Fruit fly (Drosophila melanogaster): ENCODE results near the gene Calx.

Calx gene

dm6 chr3R:20955119-20955518, 22.9 kb upstream of the Calx start (continued):
- TF ChIP-seq dan (GFP tag; IDR thresholded peaks at IDR 0.05) (no peak), crp (GFP tag; optimal IDR thresholded peaks at IDR 0.05) (no peak), CG3407 (GFP tag; optimal IDR thresholded peaks at IDR 0.05) (no peak), HmgD (GFP tag; optimal IDR thresholded peaks at IDR 0.05) (no peak), ranshi (GFP tag; IDR thresholded peaks at IDR 0.05) (no peak), Xbp1 (GFP tag; optimal IDR thresholded peaks at IDR 0.05) (no peak), CG14014 (GFP tag; IDR thresholded peaks at IDR 0.05) (peak; percentile 57; the same call in 1 of the 2 replicates), CG10462 (GFP tag; optimal IDR thresholded peaks at IDR 0.05) (no peak), Bgb (GFP tag; IDR thresholded peaks at IDR 0.05; ENCODE audit: partially characterized antibody) (no peak), CG15601 (tag; optimal IDR thresholded peaks at IDR 0.05) (no peak), Med (GFP tag) (peak; percentile 69), bab2 (GFP tag; optimal IDR thresholded peaks at IDR 0.05) (no peak), salm (tag; optimal IDR thresholded peaks at IDR 0.05) (no peak), D19B (GFP tag; optimal IDR thresholded peaks at IDR 0.05) (no peak), CG7963 (GFP tag; IDR thresholded peaks at IDR 0.05; ENCODE audit: partially characterized antibody) (no peak), CG2889 (GFP tag; IDR thresholded peaks at IDR 0.05) (no peak), Atf6 (GFP tag; IDR thresholded peaks at IDR 0.05) (0 out of 2 replicates have a peak, but pooled peaks have one; percentile 18), hth (optimal IDR thresholded peaks at IDR 0.05) (no peak), Nf-YB (GFP tag; optimal IDR thresholded peaks at IDR 0.05) (no peak), nom (GFP tag; optimal IDR thresholded peaks at IDR 0.05) (no peak), sima (GFP tag; optimal IDR thresholded peaks at IDR 0.05) (no peak), Hand (GFP tag; optimal IDR thresholded peaks at IDR 0.05) (no peak), Lpt (GFP tag; optimal IDR thresholded peaks at IDR 0.05) (no peak), schlank (tag; optimal IDR thresholded peaks at IDR 0.05) (peak; percentile 23), seq (GFP tag; IDR thresholded peaks at IDR 0.05) (0 out of 2 replicates have a peak, but pooled peaks have one; percentile 15), Hsf (GFP tag; optimal IDR thresholded peaks at IDR 0.05) (no peak), Aef1 (GFP tag; IDR thresholded peaks at IDR 0.05) (no peak), CG1529 (GFP tag; optimal IDR thresholded peaks at IDR 0.05) (no peak), Max (GFP tag; optimal IDR thresholded peaks at IDR 0.05) (no peak)

DNA sequence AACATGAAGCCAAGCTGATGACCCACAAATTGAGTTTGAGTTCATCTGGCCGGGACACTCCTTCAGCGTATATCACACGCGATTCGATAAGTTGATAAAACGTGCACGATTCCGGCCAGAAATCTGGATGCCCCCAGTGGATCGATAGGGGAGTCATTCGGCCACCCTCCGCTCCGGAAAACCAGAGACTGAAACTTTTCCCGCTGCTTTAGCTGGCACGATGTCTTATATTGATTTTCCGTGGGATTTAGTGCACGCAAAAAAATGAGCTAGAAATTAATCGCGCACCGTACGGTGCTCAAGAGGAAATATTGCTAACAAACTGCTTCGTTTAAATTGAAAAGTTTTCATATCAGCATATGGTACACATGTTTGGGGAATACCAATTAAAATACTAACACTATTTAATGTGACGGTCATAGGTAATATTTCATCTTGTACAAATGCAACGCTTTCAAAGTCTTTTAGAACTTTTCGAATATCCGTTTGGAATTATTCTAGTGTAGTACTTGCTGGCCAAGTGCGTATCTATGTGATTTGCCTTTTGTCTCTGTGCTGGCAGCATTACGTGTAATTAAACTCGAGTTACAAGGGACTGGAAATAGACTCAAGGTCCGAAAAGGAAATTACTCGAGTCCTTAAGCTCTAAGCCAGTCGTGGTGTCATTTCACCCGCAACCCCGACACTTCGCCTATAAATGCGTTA, 21.9 kb upstream of the Calx start:
- TF ChIP-seq corto (GFP tag; optimal IDR thresholded peaks at IDR 0.05): no peak
- TF ChIP-seq NK7.1 (GFP tag; optimal IDR thresholded peaks at IDR 0.05): no peak
- TF ChIP-seq CG11085 (GFP tag; IDR thresholded peaks at IDR 0.05): no peak
- TF ChIP-seq CG1602 (GFP tag; optimal IDR thresholded peaks at IDR 0.05): no peak
- TF ChIP-seq CG2116 (GFP tag; optimal IDR thresholded peaks at IDR 0.05): no peak
- no peak for TF ChIP-seq tx (GFP tag; optimal IDR thresholded peaks at IDR 0.05)
- peak; percentile 95 for TF ChIP-seq onecut (GFP tag; IDR thresholded peaks at IDR 0.05)
- no peak for TF ChIP-seq zen2 (GFP tag; IDR thresholded peaks at IDR 0.05; ENCODE audit: partially characterized antibody)
- no peak for TF ChIP-seq Ssrp (tag; optimal IDR thresholded peaks at IDR 0.05)
- no peak for TF ChIP-seq maf-S (GFP tag; optimal IDR thresholded peaks at IDR 0.05)
- no peak for TF ChIP-seq wdn (GFP tag; IDR thresholded peaks at IDR 0.05)
- no peak for TF ChIP-seq croc (GFP tag; conservative IDR thresholded peaks at IDR 0.05)
- TF ChIP-seq pros (GFP tag; optimal IDR thresholded peaks at IDR 0.05): no peak
- TF ChIP-seq slbo (GFP tag; IDR thresholded peaks at IDR 0.05): 0 out of 2 replicates have a peak, but pooled peaks have one; percentile 3
- no peak for TF ChIP-seq Side (GFP tag; optimal IDR thresholded peaks at IDR 0.05)
- TF ChIP-seq CG6175 (GFP tag; IDR thresholded peaks at IDR 0.05): no peak
- TF ChIP-seq Atf-2 (GFP tag; optimal IDR thresholded peaks at IDR 0.05): no peak
- TF ChIP-seq lilli (GFP tag; optimal IDR thresholded peaks at IDR 0.05): peak; percentile 6
- TF ChIP-seq Fer1 (GFP tag; optimal IDR thresholded peaks at IDR 0.05): peak; percentile 52
- no peak for TF ChIP-seq Drgx (GFP tag; IDR thresholded peaks at IDR 0.05)
- no peak for TF ChIP-seq peb (GFP tag; IDR thresholded peaks at IDR 0.05)
- no peak for TF ChIP-seq CG31365 (tag; optimal IDR thresholded peaks at IDR 0.05)
- TF ChIP-seq chm (GFP tag; IDR thresholded peaks at IDR 0.05): no peak
